Fruit fly (Drosophila melanogaster) whole organism, prepupa: ENCODE results near the gene CG11560.

Experiments
- CG10669 ChIP-seq: fragments of 200-800 bp; sonication (Bioruptor generic); optimal IDR thresholded peaks from 3 replicates; lab custom pipeline; 2018; ENCODE audit warnings: missing biosample characterization, mild to moderate bottlenecking, missing genetic modification characterization, moderate library complexity
- CG11762 ChIP-seq: fragments of 200-800 bp; sonication (Bioruptor generic); optimal IDR thresholded peaks from 3 replicates; lab custom pipeline; 2016; ENCODE audit warnings: missing biosample characterization, missing genetic modification characterization; ENCODE audit not compliant: insufficient read depth
- CG9139 ChIP-seq: fragments of 200-800 bp; sonication (Bioruptor generic); optimal IDR thresholded peaks from 3 replicates; lab custom pipeline; 2017; ENCODE audit warnings: missing biosample characterization, mild to moderate bottlenecking, missing genetic modification characterization
- Sox15 ChIP-seq: fragments of 200-800 bp; sonication (Bioruptor generic); optimal IDR thresholded peaks from 3 replicates; lab custom pipeline; 2016; ENCODE audit warnings: missing biosample characterization, missing genetic modification characterization

- no peak for TF ChIP-seq CG10669 (GFP tag; lab: Kevin White, UChicago)
- no peak for TF ChIP-seq CG11762
- no peak for TF ChIP-seq Sox15 (GFP tag; lab: Kevin White, UChicago)
- TF ChIP-seq CG9139 = no peak
Observed at dm6 chr3L:12077953-12078352, 41.9 kb upstream of the CG11560 start.
